Worm (Caenorhabditis elegans) whole organism, midembryonic: ENCODE data around the gene abu-14.

Source experiments
- T22C8.4 ChIP-seq: fragments of 200-800 bp; sonication (Bioruptor generic); IDR thresholded peaks from 2 replicates; pipeline ENCODE4 v1.3.6; 2022; ENCODE audit warnings: missing genetic modification characterization, missing compliant biosample characterization
- flt-1 ChIP-seq: fragments of 200-800 bp; sonication (Bioruptor generic); IDR thresholded peaks from 2 replicates; pipeline ENCODE4 v1.3.6; 2022; ENCODE audit warnings: missing genetic modification characterization, missing compliant biosample characterization
- ref-1 ChIP-seq: fragments of 200-800 bp; sonication (Bioruptor generic); conservative IDR thresholded peaks from 2 replicates; pipeline ENCODE4 v1.3.6; 2022; ENCODE audit warnings: missing genetic modification reagents, missing genetic modification characterization, missing compliant biosample characterization
- ztf-23 ChIP-seq: fragments of 200-800 bp; sonication (Bioruptor generic); IDR thresholded peaks from 2 replicates; pipeline ENCODE4 v1.3.6; 2022; ENCODE audit warnings: missing genetic modification reagents, missing genetic modification characterization, missing compliant biosample characterization
- ztf-29 ChIP-seq: fragments of 200-800 bp; sonication (Bioruptor generic); IDR thresholded peaks from 2 replicates; pipeline ENCODE4 v1.3.6; 2022; ENCODE audit warnings: missing genetic modification reagents, missing genetic modification characterization, missing compliant biosample characterization

DNA sequence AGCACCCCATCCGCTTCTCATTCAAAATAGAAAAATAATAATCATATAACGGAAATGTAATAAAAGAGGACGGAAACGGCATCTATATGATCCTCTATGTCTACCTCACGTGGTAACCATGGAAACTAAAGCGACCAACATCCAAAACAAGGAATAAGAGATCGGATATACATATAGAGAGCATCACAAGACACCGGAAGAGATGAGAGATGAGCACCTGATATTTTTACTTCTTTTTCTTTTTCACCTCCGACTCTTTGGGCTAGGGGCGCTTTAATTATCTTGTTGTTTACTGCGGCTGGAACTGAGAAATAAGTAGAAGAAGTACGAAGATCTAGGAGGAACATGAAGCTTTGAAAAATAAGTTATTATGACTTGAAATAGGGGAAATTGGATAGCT, 36.8 kb upstream of the abu-14 start:
- TF ChIP-seq ref-1 = no peak
- TF ChIP-seq ztf-29 = no peak
- no peak for TF ChIP-seq flt-1 (GFP tag; lab: Robert Waterston, UW)
- TF ChIP-seq T22C8.4 (GFP tag; lab: Robert Waterston, UW) = no peak
- no peak for TF ChIP-seq ztf-23 (GFP tag; lab: Robert Waterston, UW)
